Worm (Caenorhabditis elegans): ENCODE measurements around the gene F14H12.2.

DNA sequence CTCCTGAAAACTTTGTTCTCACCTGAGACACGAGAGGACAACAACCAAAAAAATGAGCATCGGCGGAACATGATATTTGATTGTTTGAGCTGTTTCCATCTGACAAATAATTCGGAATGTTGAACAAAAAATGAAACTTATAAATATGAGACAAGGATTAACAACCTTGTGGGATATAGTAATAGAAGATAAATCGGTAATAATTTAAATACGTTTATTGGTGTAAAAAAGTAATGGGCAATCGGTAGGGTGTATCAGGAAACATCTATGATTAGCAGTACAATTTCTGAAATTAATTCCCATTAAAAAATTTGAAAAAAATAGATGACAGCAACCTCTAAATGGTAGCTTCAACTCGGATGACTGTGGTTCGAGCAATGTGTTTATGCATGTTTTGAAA, 17.1 kb downstream of the F14H12.2 start, which contains the start of gene R160.10:
- TF ChIP-seq zip-4 (GFP tag; optimal IDR thresholded peaks at IDR 0.05) (no peak), ces-1 (GFP tag; optimal IDR thresholded peaks at IDR 0.05) (no peak), nhr-11 (tag; optimal IDR thresholded peaks at IDR 0.05) (no peak), nhr-77 (tag; optimal IDR thresholded peaks at IDR 0.05) (no peak), mep-1 (tag; optimal IDR thresholded peaks at IDR 0.05) (no peak), ets-5 (GFP tag; IDR thresholded peaks at IDR 0.05) (no peak)

All from whole organism, L1 larva.